Fruit fly (Drosophila melanogaster) whole organism, embryonic: ENCODE data around the gene CBP.
A peak's percentile ranks its signal among the peaks of the same experiment; 100 is the strongest.

Source experiments
- Aef1 ChIP-seq: fragments of 200-800 bp; sonication (Bioruptor generic); IDR thresholded peaks from 3 replicates; pipeline ENCODE4 v1.3.6; 2022; ENCODE audit warnings: missing biosample characterization, missing genetic modification characterization
- CG10565 ChIP-seq: fragments of 200-800 bp; sonication (Bioruptor generic); optimal IDR thresholded peaks from 3 replicates; lab custom pipeline; 2016; ENCODE audit warnings: missing biosample characterization, mild to moderate bottlenecking, missing genetic modification characterization
- CG12942 ChIP-seq: fragments of 200-800 bp; sonication (Bioruptor generic); optimal IDR thresholded peaks from 3 replicates; lab custom pipeline; 2016; ENCODE audit warnings: missing biosample characterization, missing genetic modification characterization
- CG1603 ChIP-seq: fragments of 200-800 bp; sonication (Bioruptor generic); optimal IDR thresholded peaks from 2 replicates; lab custom pipeline; 2019; ENCODE audit warnings: missing biosample characterization, mild to moderate bottlenecking, missing genetic modification characterization, moderate library complexity
- CG17612 ChIP-seq: fragments of 200-800 bp; sonication (Bioruptor generic); IDR thresholded peaks from 2 replicates; pipeline ENCODE4 v1.3.6; 2022; ENCODE audit warnings: missing biosample characterization, missing genetic modification characterization
- CG2116 ChIP-seq: fragments of 200-800 bp; sonication (Bioruptor generic); optimal IDR thresholded peaks from 3 replicates; lab custom pipeline; 2018; ENCODE audit warnings: missing biosample characterization, mild to moderate bottlenecking, missing genetic modification characterization
- CG2120 ChIP-seq: fragments of 200-800 bp; sonication (Bioruptor generic); optimal IDR thresholded peaks from 3 replicates; lab custom pipeline; 2016; ENCODE audit warnings: missing biosample characterization, missing genetic modification characterization
- CG30403 ChIP-seq: fragments of 200-800 bp; sonication (Bioruptor generic); optimal IDR thresholded peaks from 3 replicates; lab custom pipeline; 2016; ENCODE audit warnings: missing biosample characterization, missing genetic modification characterization
- CG33213 ChIP-seq: fragments of 200-800 bp; sonication (Bioruptor generic); optimal IDR thresholded peaks from 3 replicates; lab custom pipeline; 2016; ENCODE audit warnings: missing biosample characterization, missing genetic modification characterization
- CG3838 ChIP-seq: fragments of 200-800 bp; sonication (Bioruptor generic); optimal IDR thresholded peaks from 3 replicates; lab custom pipeline; 2016; ENCODE audit warnings: missing biosample characterization, missing genetic modification characterization
- CG3847 ChIP-seq: fragments of 200-800 bp; sonication (Bioruptor generic); IDR thresholded peaks from 2 replicates; pipeline ENCODE4 v1.3.6; 2022; ENCODE audit warnings: missing biosample characterization, missing genetic modification characterization
- CG7839 ChIP-seq: fragments of 200-800 bp; sonication (Bioruptor generic); optimal IDR thresholded peaks from 3 replicates; lab custom pipeline; 2018; ENCODE audit warnings: missing biosample characterization, mild to moderate bottlenecking, missing genetic modification characterization, moderate library complexity
- CG8290 ChIP-seq, 3 experiments: fragments of 200-800 bp; sonication (Bioruptor generic); optimal IDR thresholded peaks; 2 replicates each; lab custom pipeline; 2016 to 2019; ENCODE audit warnings: missing biosample characterization in 3 of 3, missing genetic modification characterization in 3 of 3, mild to moderate bottlenecking in 2 of 3, moderate library complexity in 1 of 3
- CG8478 ChIP-seq: fragments of >200 bp; optimal IDR thresholded peaks from 2 replicates; lab custom pipeline; 2018
- CG9797 ChIP-seq: fragments of 200-800 bp; sonication (Bioruptor generic); optimal IDR thresholded peaks from 3 replicates; lab custom pipeline; 2018; ENCODE audit warnings: missing biosample characterization, mild to moderate bottlenecking, missing genetic modification characterization
- Doc3 ChIP-seq: fragments of 200-800 bp; sonication (Bioruptor generic); IDR thresholded peaks from 3 replicates; pipeline ENCODE4 v1.3.6; 2022; ENCODE audit warnings: missing biosample characterization, missing genetic modification characterization; ENCODE audit not compliant: partially characterized antibody
- Ets97D ChIP-seq: fragments of 200-800 bp; sonication (Bioruptor generic); optimal IDR thresholded peaks from 3 replicates; lab custom pipeline; 2016; ENCODE audit warnings: missing biosample characterization, missing genetic modification characterization
- HLH4C ChIP-seq: fragments of 200-800 bp; sonication (Bioruptor generic); IDR thresholded peaks from 3 replicates; pipeline ENCODE4 v1.3.6; 2022; ENCODE audit warnings: missing biosample characterization, missing genetic modification characterization; ENCODE audit not compliant: partially characterized antibody
- Lhr ChIP-seq: fragments of 200-800 bp; sonication (Bioruptor generic); optimal IDR thresholded peaks from 3 replicates; lab custom pipeline; 2017; ENCODE audit warnings: mild to moderate bottlenecking, missing biosample characterization, missing genetic modification reagents, missing genetic modification characterization
- MBD-R2 ChIP-seq: fragments of 200-800 bp; sonication (Bioruptor generic); IDR thresholded peaks from 2 replicates; pipeline ENCODE4 v1.3.6; 2022; ENCODE audit warnings: missing biosample characterization, missing genetic modification characterization
- Med ChIP-seq: fragments of 200-800 bp; sonication (Bioruptor generic); peaks from one replicate; lab custom pipeline; 2016; ENCODE audit warnings: missing biosample characterization, missing genetic modification characterization, mild to moderate bottlenecking, inconsistent platforms, moderate library complexity
- Nf-YA ChIP-seq: fragments of 200-800 bp; sonication (Bioruptor generic); IDR thresholded peaks from 2 replicates; pipeline ENCODE4 v1.3.6; 2022; ENCODE audit warnings: missing biosample characterization, missing genetic modification characterization
- Oli ChIP-seq: fragments of 200-800 bp; sonication (Bioruptor generic); optimal IDR thresholded peaks from 2 replicates; lab custom pipeline; 2018; ENCODE audit warnings: missing biosample characterization, mild to moderate bottlenecking, missing genetic modification characterization, moderate library complexity
- Ptx1 ChIP-seq: fragments of 200-800 bp; sonication (Bioruptor generic); IDR thresholded peaks from 2 replicates; pipeline ENCODE4 v1.3.6; 2022; ENCODE audit warnings: missing biosample characterization, missing genetic modification characterization
- Usf ChIP-seq: fragments of 200-800 bp; sonication (Bioruptor generic); optimal IDR thresholded peaks from 2 replicates; lab custom pipeline; 2017; ENCODE audit warnings: missing genotype, missing biosample characterization, missing genetic modification characterization
- ato ChIP-seq: fragments of 200-800 bp; sonication (Bioruptor generic); IDR thresholded peaks from 2 replicates; pipeline ENCODE4 v1.3.6; 2022; ENCODE audit warnings: missing biosample characterization, missing genetic modification characterization; ENCODE audit not compliant: partially characterized antibody
- bcd ChIP-seq: fragments of 200-800 bp; sonication (Bioruptor generic); optimal IDR thresholded peaks from 2 replicates; lab custom pipeline; 2017; ENCODE audit warnings: missing biosample characterization, mild to moderate bottlenecking, missing genetic modification characterization
- chif ChIP-seq, 2 experiments: fragments of 200-800 bp; sonication (Bioruptor generic); optimal IDR thresholded peaks; 3 replicates each; lab custom pipeline; 2016; ENCODE audit warnings: missing biosample characterization in 2 of 2, missing genetic modification characterization in 2 of 2
- chm ChIP-seq: fragments of 200-800 bp; sonication (Bioruptor generic); IDR thresholded peaks from 2 replicates; pipeline ENCODE4 v1.3.6; 2022; ENCODE audit warnings: missing biosample characterization, missing genetic modification characterization
- ftz-f1 ChIP-seq: fragments of 200-800 bp; sonication (Bioruptor generic); optimal IDR thresholded peaks from 2 replicates; lab custom pipeline; 2016; ENCODE audit warnings: missing biosample characterization, missing genetic modification characterization
- gem ChIP-seq: fragments of 200-800 bp; sonication (Bioruptor generic); optimal IDR thresholded peaks from 2 replicates; lab custom pipeline; 2019; ENCODE audit warnings: missing biosample characterization, mild to moderate bottlenecking, missing genetic modification characterization, moderate library complexity
- grau ChIP-seq: fragments of 200-800 bp; optimal IDR thresholded peaks from 3 replicates; lab custom pipeline; 2019; ENCODE audit warnings: missing biosample characterization, mild to moderate bottlenecking, missing genetic modification characterization, moderate library complexity
- hbn ChIP-seq: fragments of 200-800 bp; sonication (Bioruptor generic); IDR thresholded peaks from 2 replicates; pipeline ENCODE4 v1.3.6; 2022; ENCODE audit warnings: missing biosample characterization, missing genetic modification characterization; ENCODE audit not compliant: partially characterized antibody
- her ChIP-seq: fragments of 200-800 bp; sonication (Bioruptor generic); optimal IDR thresholded peaks from 2 replicates; lab custom pipeline; 2016; ENCODE audit warnings: missing biosample characterization, missing genetic modification characterization
- ken ChIP-seq: fragments of 200-800 bp; sonication (Bioruptor generic); IDR thresholded peaks from 3 replicates; pipeline ENCODE4 v1.3.6; 2022; ENCODE audit warnings: missing biosample characterization, missing genetic modification characterization
- lab ChIP-seq: fragments of 200-800 bp; sonication (Bioruptor generic); optimal IDR thresholded peaks from 3 replicates; lab custom pipeline; 2017; ENCODE audit warnings: missing biosample characterization, missing genetic modification characterization, mild to moderate bottlenecking, moderate library complexity, missing genetic modification reagents
- lilli ChIP-seq: fragments of 200-800 bp; sonication (Bioruptor generic); optimal IDR thresholded peaks from 3 replicates; lab custom pipeline; 2016; ENCODE audit warnings: missing biosample characterization, missing genetic modification characterization
- mam ChIP-seq: fragments of 200-800 bp; sonication (Bioruptor generic); optimal IDR thresholded peaks from 3 replicates; lab custom pipeline; 2016; ENCODE audit warnings: missing biosample characterization, missing genetic modification characterization
- onecut ChIP-seq: fragments of 200-800 bp; sonication (Bioruptor generic); IDR thresholded peaks from 2 replicates; pipeline ENCODE4 v1.3.6; 2022; ENCODE audit warnings: missing biosample characterization, missing genetic modification characterization
- prd ChIP-seq, 3 experiments: fragments of >200 bp in 2 of 3; fragments of 200-800 bp in 1 of 3; sonication (Bioruptor generic) in 1 of 3; optimal IDR thresholded peaks in 2 of 3; IDR thresholded peaks in 1 of 3; 2 replicates in 2 of 3; 3 replicates in 1 of 3; pipeline versions ENCODE4 v1.3.6 to Lab custom; 2017 to 2022; ENCODE audit warnings: missing biosample characterization in 1 of 3, missing genetic modification characterization in 1 of 3
- repo ChIP-seq: fragments of 200-800 bp; sonication (Bioruptor generic); optimal IDR thresholded peaks from 2 replicates; lab custom pipeline; 2016; ENCODE audit warnings: missing biosample characterization, missing genetic modification characterization
- sob ChIP-seq: fragments of 200-800 bp; sonication (Bioruptor generic); IDR thresholded peaks from 2 replicates; pipeline ENCODE4 v1.3.6; 2022; ENCODE audit warnings: missing biosample characterization, missing genetic modification characterization
- stwl ChIP-seq: fragments of 200-800 bp; sonication (Bioruptor generic); optimal IDR thresholded peaks from 3 replicates; lab custom pipeline; 2018; ENCODE audit warnings: missing biosample characterization, mild to moderate bottlenecking, missing genetic modification characterization, moderate library complexity
- tin ChIP-seq: fragments of 200-800 bp; sonication (Bioruptor generic); optimal IDR thresholded peaks from 3 replicates; lab custom pipeline; 2016; ENCODE audit warnings: missing biosample characterization, missing genetic modification characterization
- trem ChIP-seq: fragments of 200-800 bp; optimal IDR thresholded peaks from 3 replicates; lab custom pipeline; 2019; ENCODE audit warnings: missing biosample characterization, mild to moderate bottlenecking, missing genetic modification characterization, moderate library complexity
- vnd ChIP-seq: fragments of 200-800 bp; sonication (Bioruptor generic); IDR thresholded peaks from 3 replicates; pipeline ENCODE4 v1.3.6; 2022; ENCODE audit warnings: missing biosample characterization, missing genetic modification characterization; ENCODE audit not compliant: partially characterized antibody
- zfh1 ChIP-seq: fragments of 200-800 bp; sonication (Bioruptor generic); IDR thresholded peaks from 3 replicates; pipeline ENCODE4 v1.3.6; 2022; ENCODE audit warnings: missing biosample characterization, missing genetic modification characterization
- zfh2 ChIP-seq: fragments of 200-800 bp; sonication (Bioruptor generic); optimal IDR thresholded peaks from 2 replicates; lab custom pipeline; 2016; ENCODE audit warnings: missing biosample characterization, missing genetic modification characterization

The CBP gene

dm6 chrX:7323649-7324511 lies 13.3 kb upstream of the CBP start, which contains the start of the genes Atg5 and Dok (continued):
- TF ChIP-seq CG2116 (GFP tag; lab: Kevin White, UChicago) = peak; percentile 97
- 0 out of 3 replicates have a peak, but pooled peaks have one; percentile 23 for TF ChIP-seq ken
- TF ChIP-seq Doc3 (GFP tag; lab: Robert Waterston, UW) = peak; percentile 58; the same call in 1 of the 3 replicates
- TF ChIP-seq hbn (GFP tag; lab: Robert Waterston, UW) = peak; percentile 54
- TF ChIP-seq CG8478 = no peak
- peak; percentile 61 for TF ChIP-seq Lhr
- TF ChIP-seq CG3847 (GFP tag; lab: Robert Waterston, UW) = peak; percentile 82
- peak; percentile 31 for TF ChIP-seq lab (GFP tag; lab: Kevin White, UChicago)
- TF ChIP-seq CG7839 (tag; lab: Kevin White, UChicago) = peak; percentile 1
- peak; percentile 60 for TF ChIP-seq CG2120 (GFP tag; lab: Kevin White, UChicago)
- peak; percentile 29 for TF ChIP-seq CG33213 (GFP tag; lab: Kevin White, UChicago)
- TF ChIP-seq Nf-YA = no peak
- TF ChIP-seq lilli (GFP tag; lab: Kevin White, UChicago) = no peak
- peak; percentile 19 for TF ChIP-seq bcd (GFP tag; lab: Kevin White, UChicago)
- TF ChIP-seq Usf (GFP tag; lab: Kevin White, UChicago) = no peak
- peak; percentile 16 for TF ChIP-seq mam (GFP tag; lab: Kevin White, UChicago)
- no peak for TF ChIP-seq CG10565
- no peak for TF ChIP-seq CG8290 (GFP tag; optimal IDR thresholded peaks at IDR 0.05; lab: Kevin White, UChicago)
- peak in 1 of 2 experiments; percentile 70 for TF ChIP-seq CG8290 (tag; optimal IDR thresholded peaks at IDR 0.05; lab: Kevin White, UChicago)
- peak; percentile 67 for TF ChIP-seq Med (GFP tag; lab: Kevin White, UChicago)
- TF ChIP-seq gem (tag; lab: Kevin White, UChicago) = peak; percentile 63
- TF ChIP-seq CG17612 (GFP tag; lab: Robert Waterston, UW) = no peak
- no peak for TF ChIP-seq onecut (GFP tag; lab: Robert Waterston, UW)
- no peak for TF ChIP-seq chm
- TF ChIP-seq Ets97D = peak; percentile 17
- TF ChIP-seq stwl = peak; percentile 78
- peak; percentile 63 for TF ChIP-seq MBD-R2
- TF ChIP-seq repo = no peak
- TF ChIP-seq CG1603 (tag; lab: Kevin White, UChicago) = peak; percentile 66
- TF ChIP-seq zfh2 (GFP tag; lab: Kevin White, UChicago) = peak; percentile 66
- TF ChIP-seq chif (GFP tag; optimal IDR thresholded peaks at IDR 0.05; lab: Kevin White, UChicago) = no peak
- TF ChIP-seq tin (GFP tag; lab: Kevin White, UChicago) = peak; percentile 12
- TF ChIP-seq sob (GFP tag; lab: Robert Waterston, UW) = peak; percentile 51; the same call in 1 of the 2 replicates
- peak; percentile 54 for TF ChIP-seq trem (tag; lab: Kevin White, UChicago)
- TF ChIP-seq CG12942 (GFP tag; lab: Kevin White, UChicago) = peak; percentile 18
- TF ChIP-seq Ptx1 = peak; percentile 52
- TF ChIP-seq grau (tag; lab: Kevin White, UChicago) = peak; percentile 23
- TF ChIP-seq CG3838 (GFP tag; lab: Kevin White, UChicago) = no peak
- peak; percentile 28; the same call in 1 of the 3 replicates for TF ChIP-seq vnd
- peak; percentile 52 for TF ChIP-seq CG30403 (GFP tag; lab: Kevin White, UChicago)
- 0 out of 3 replicates have a peak, but pooled peaks have one; percentile 15 for TF ChIP-seq Aef1 (GFP tag; lab: Robert Waterston, UW)
- no peak for TF ChIP-seq prd (optimal IDR thresholded peaks at IDR 0.05; lab: Kevin White, UChicago)
- TF ChIP-seq prd (GFP tag; IDR thresholded peaks at IDR 0.05; lab: Robert Waterston, UW) = peak; percentile 44; the same call in 1 of the 3 replicates
- no peak for TF ChIP-seq Oli (tag; lab: Kevin White, UChicago)
- peak; percentile 64 for TF ChIP-seq HLH4C (GFP tag; lab: Robert Waterston, UW)
- TF ChIP-seq CG9797 (GFP tag; lab: Kevin White, UChicago) = peak; percentile 23
- peak; percentile 16; the same call in 1 of the 3 replicates for TF ChIP-seq zfh1 (GFP tag; lab: Robert Waterston, UW)
- peak; percentile 44 for TF ChIP-seq ato (GFP tag; lab: Robert Waterston, UW)
- peak; percentile 70 for TF ChIP-seq her (GFP tag; lab: Kevin White, UChicago)
- TF ChIP-seq ftz-f1 (GFP tag; lab: Kevin White, UChicago) = no peak
